Fruit fly (Drosophila melanogaster) whole organism, prepupa: ENCODE results near the gene galla-2.

Source experiments
- Blimp-1 ChIP-seq: fragments of 200-800 bp; sonication (Bioruptor generic); optimal IDR thresholded peaks from 3 replicates; lab custom pipeline; 2017; ENCODE audit warnings: missing biosample characterization, missing genetic modification characterization, mild to moderate bottlenecking, moderate library complexity, missing genetic modification reagents
- CG10631 ChIP-seq: fragments of 200-800 bp; sonication (Bioruptor generic); optimal IDR thresholded peaks from 2 replicates; lab custom pipeline; 2016; ENCODE audit warnings: missing biosample characterization, missing genetic modification characterization
- CG10669 ChIP-seq: fragments of 200-800 bp; sonication (Bioruptor generic); optimal IDR thresholded peaks from 3 replicates; lab custom pipeline; 2018; ENCODE audit warnings: missing biosample characterization, mild to moderate bottlenecking, missing genetic modification characterization, moderate library complexity
- CG11294 ChIP-seq: fragments of 200-800 bp; sonication (Bioruptor generic); IDR thresholded peaks from 2 replicates; pipeline ENCODE4 v1.3.6; 2022; ENCODE audit warnings: missing biosample characterization, missing genetic modification characterization
- CG31627 ChIP-seq: fragments of 200-800 bp; sonication (Bioruptor generic); optimal IDR thresholded peaks from 3 replicates; lab custom pipeline; 2016; ENCODE audit warnings: missing biosample characterization, missing genetic modification characterization
- CG32006 ChIP-seq: fragments of 200-800 bp; sonication (Bioruptor generic); optimal IDR thresholded peaks from 3 replicates; lab custom pipeline; 2017; ENCODE audit warnings: missing biosample characterization, mild to moderate bottlenecking, missing genetic modification characterization
- CG34406 ChIP-seq: fragments of 200-800 bp; sonication (Bioruptor generic); optimal IDR thresholded peaks from 3 replicates; lab custom pipeline; 2016; ENCODE audit warnings: missing biosample characterization, missing genetic modification characterization
- CG3919 ChIP-seq: fragments of 200-800 bp; sonication (Bioruptor generic); optimal IDR thresholded peaks from 3 replicates; lab custom pipeline; 2016; ENCODE audit warnings: missing biosample characterization, missing genetic modification characterization
- CG4318 ChIP-seq: fragments of 200-800 bp; sonication (Bioruptor generic); optimal IDR thresholded peaks from 3 replicates; lab custom pipeline; 2017; ENCODE audit warnings: missing biosample characterization, mild to moderate bottlenecking, missing genetic modification characterization
- CG6163 ChIP-seq: fragments of 200-800 bp; sonication (Bioruptor generic); IDR thresholded peaks from 3 replicates; pipeline ENCODE4 v1.3.6; 2022; ENCODE audit warnings: missing biosample characterization, missing genetic modification characterization
- CG6276 ChIP-seq: fragments of 200-800 bp; sonication (Bioruptor generic); optimal IDR thresholded peaks from 2 replicates; lab custom pipeline; 2017; ENCODE audit warnings: missing biosample characterization, mild to moderate bottlenecking, missing genetic modification characterization
- CG6854 ChIP-seq: fragments of 200-800 bp; sonication (Bioruptor generic); optimal IDR thresholded peaks from 2 replicates; lab custom pipeline; 2017; ENCODE audit warnings: missing biosample characterization, mild to moderate bottlenecking, missing genetic modification characterization
- CG8119 ChIP-seq: fragments of 200-800 bp; sonication (Bioruptor generic); IDR thresholded peaks from 3 replicates; pipeline ENCODE4 v1.3.6; 2022; ENCODE audit warnings: missing biosample characterization, missing genetic modification characterization
- CG8319 ChIP-seq: fragments of 200-800 bp; sonication (Bioruptor generic); optimal IDR thresholded peaks from 3 replicates; lab custom pipeline; 2016; ENCODE audit warnings: missing biosample characterization, missing genetic modification characterization
- CG9139 ChIP-seq: fragments of 200-800 bp; sonication (Bioruptor generic); optimal IDR thresholded peaks from 3 replicates; lab custom pipeline; 2017; ENCODE audit warnings: missing biosample characterization, mild to moderate bottlenecking, missing genetic modification characterization
- Eip78C ChIP-seq: fragments of 200-800 bp; sonication (Bioruptor generic); peaks from one replicate; lab custom pipeline; 2016; ENCODE audit warnings: missing biosample characterization, missing genetic modification characterization
- Eip93F ChIP-seq: fragments of 200-800 bp; sonication (Bioruptor generic); optimal IDR thresholded peaks from 2 replicates; lab custom pipeline; 2016; ENCODE audit warnings: missing biosample characterization, mild to moderate bottlenecking, missing genetic modification characterization
- Ets96B ChIP-seq: fragments of 200-800 bp; optimal IDR thresholded peaks from 2 replicates; lab custom pipeline; 2019; ENCODE audit warnings: missing biosample characterization, mild to moderate bottlenecking, missing genetic modification characterization, moderate library complexity
- Gug ChIP-seq: fragments of 200-800 bp; sonication (Bioruptor generic); IDR thresholded peaks from 2 replicates; pipeline ENCODE4 v1.3.6; 2022; ENCODE audit warnings: missing biosample characterization, missing genetic modification characterization
- Hr39 ChIP-seq: fragments of 200-800 bp; sonication (Bioruptor generic); optimal IDR thresholded peaks from 2 replicates; lab custom pipeline; 2016; ENCODE audit warnings: missing biosample characterization, missing genetic modification characterization
- Hr4 ChIP-seq: fragments of 200-800 bp; sonication (Bioruptor generic); optimal IDR thresholded peaks from 3 replicates; lab custom pipeline; 2016; ENCODE audit warnings: missing biosample characterization, missing genetic modification characterization
- OdsH ChIP-seq: fragments of 200-800 bp; sonication (Bioruptor generic); optimal IDR thresholded peaks from 3 replicates; lab custom pipeline; 2016; ENCODE audit warnings: missing biosample characterization, missing genetic modification characterization
- Smox ChIP-seq: fragments of 200-800 bp; sonication (Bioruptor generic); optimal IDR thresholded peaks from 3 replicates; lab custom pipeline; 2016; ENCODE audit warnings: missing biosample characterization, missing genetic modification characterization
- Sox102F ChIP-seq: fragments of 200-800 bp; sonication (Bioruptor generic); optimal IDR thresholded peaks from 2 replicates; lab custom pipeline; 2016; ENCODE audit warnings: missing biosample characterization, mild to moderate bottlenecking, missing genetic modification characterization
- dsx ChIP-seq: fragments of 200-800 bp; optimal IDR thresholded peaks from 3 replicates; lab custom pipeline; 2019; ENCODE audit warnings: missing biosample characterization, mild to moderate bottlenecking, missing genetic modification characterization, moderate library complexity; ENCODE audit not compliant: poor library complexity, severe bottlenecking
- eg ChIP-seq: fragments of 200-800 bp; sonication (Bioruptor generic); IDR thresholded peaks from 3 replicates; pipeline ENCODE4 v1.3.6; 2022; ENCODE audit warnings: missing biosample characterization, missing genetic modification characterization
- esn ChIP-seq: fragments of 200-800 bp; sonication (Bioruptor generic); optimal IDR thresholded peaks from 2 replicates; lab custom pipeline; 2016; ENCODE audit warnings: missing biosample characterization, mild to moderate bottlenecking, missing genetic modification characterization, moderate library complexity
- fd59A ChIP-seq: fragments of 200-800 bp; sonication (Bioruptor generic); optimal IDR thresholded peaks from 2 replicates; lab custom pipeline; 2017; ENCODE audit warnings: missing biosample characterization, mild to moderate bottlenecking, missing genetic modification characterization, missing genetic modification reagents
- fkh ChIP-seq: fragments of 200-800 bp; sonication (Bioruptor generic); optimal IDR thresholded peaks from 3 replicates; lab custom pipeline; 2017; ENCODE audit warnings: missing biosample characterization, mild to moderate bottlenecking, missing genetic modification characterization, moderate library complexity
- pdm3 ChIP-seq: fragments of 200-800 bp; sonication (Bioruptor generic); optimal IDR thresholded peaks from 3 replicates; lab custom pipeline; 2016; ENCODE audit warnings: missing biosample characterization, missing genetic modification characterization
- salr ChIP-seq, 2 experiments: fragments of 200-800 bp; sonication (Bioruptor generic); optimal IDR thresholded peaks; 3 replicates each; lab custom pipeline; 2016 to 2018; ENCODE audit warnings: missing biosample characterization in 2 of 2, missing genetic modification characterization in 2 of 2, mild to moderate bottlenecking in 1 of 2
- spab ChIP-seq: fragments of 200-800 bp; sonication (Bioruptor generic); optimal IDR thresholded peaks from 2 replicates; lab custom pipeline; 2017; ENCODE audit warnings: missing biosample characterization, mild to moderate bottlenecking, missing genetic modification characterization, missing genetic modification reagents
- svp ChIP-seq: fragments of 200-800 bp; sonication (Bioruptor generic); peaks from one replicate; lab custom pipeline; 2016; ENCODE audit warnings: missing biosample characterization, missing genetic modification characterization
- vri ChIP-seq: fragments of 200-800 bp; sonication (Bioruptor generic); optimal IDR thresholded peaks from 3 replicates; lab custom pipeline; 2016; ENCODE audit warnings: missing biosample characterization, mild to moderate bottlenecking, missing genetic modification characterization

galla-2 gene

DNA sequence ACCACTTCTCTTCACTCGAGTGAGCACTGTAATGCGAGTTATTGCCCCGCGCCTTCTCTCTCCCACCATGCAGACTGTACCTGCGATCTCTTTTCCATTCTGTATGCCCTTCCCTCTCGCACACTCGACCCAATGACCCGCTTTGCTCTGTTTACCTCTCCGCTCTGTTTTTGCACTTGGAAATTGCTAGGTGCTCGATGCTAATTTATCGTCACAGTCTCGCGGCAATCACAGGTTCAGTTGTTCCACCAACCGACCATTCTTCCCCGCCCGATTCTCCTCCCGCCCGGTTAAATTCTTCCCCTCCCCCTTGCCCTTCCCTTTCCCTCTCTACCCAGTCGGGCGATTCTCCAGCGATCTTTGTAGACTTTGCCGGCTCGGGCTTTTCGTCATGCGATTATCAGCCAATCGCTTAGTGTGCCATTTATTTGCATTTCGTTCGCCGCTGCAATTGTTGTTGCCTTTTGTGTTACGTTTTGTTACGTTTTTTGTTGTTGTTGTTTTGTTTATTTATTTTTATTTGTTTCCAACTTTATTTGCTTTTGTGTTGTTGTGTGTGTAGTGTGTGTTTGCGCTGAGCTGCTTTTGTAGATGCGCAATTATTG lies 14.8 kb upstream of the galla-2 start (continued):
- no peak for TF ChIP-seq OdsH (GFP tag; lab: Kevin White, UChicago)
- no peak for TF ChIP-seq CG8319
- TF ChIP-seq CG6854 (GFP tag; lab: Kevin White, UChicago): peak; percentile 23
- peak; percentile 86 for TF ChIP-seq fkh (GFP tag; lab: Kevin White, UChicago)
- TF ChIP-seq CG4318 (GFP tag; lab: Kevin White, UChicago): no peak
- TF ChIP-seq CG9139 (GFP tag; lab: Kevin White, UChicago): peak; percentile 57
- TF ChIP-seq fd59A: no peak
- TF ChIP-seq Eip93F (GFP tag; lab: Kevin White, UChicago): no peak
- TF ChIP-seq Hr4 (GFP tag; lab: Kevin White, UChicago): peak; percentile 20
- TF ChIP-seq Eip78C (GFP tag; lab: Kevin White, UChicago): peak; percentile 58
- TF ChIP-seq CG32006 (GFP tag; lab: Kevin White, UChicago): peak; percentile 45

DNA sequence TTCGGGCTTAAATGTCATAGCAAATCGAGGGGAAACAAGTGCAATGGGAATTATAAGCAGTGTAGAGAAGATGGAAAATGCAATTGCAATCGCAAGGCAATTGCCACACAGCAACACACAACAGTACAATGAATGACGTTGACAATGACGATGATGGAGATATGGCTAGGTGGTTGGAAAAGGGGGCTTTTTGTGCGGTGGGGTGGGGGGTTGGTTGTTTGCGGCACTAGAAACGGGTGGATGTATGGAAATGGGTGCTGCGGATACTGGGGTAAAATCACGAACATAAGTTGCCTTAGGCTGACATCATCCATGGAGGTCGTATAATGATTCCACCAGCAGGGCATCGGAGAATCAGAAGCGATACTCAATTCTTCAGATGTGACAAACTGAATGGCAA lies 13.5 kb upstream of the galla-2 start:
- no peak for TF ChIP-seq CG8119 (GFP tag; lab: Robert Waterston, UW)
- 0 out of 3 replicates have a peak, but pooled peaks have one; percentile 18 for TF ChIP-seq eg
- TF ChIP-seq, all 60 proteins: peak for 1

- no peak for TF ChIP-seq CG9139 (GFP tag; lab: Kevin White, UChicago)
- TF ChIP-seq Gug: no peak
- no peak for TF ChIP-seq CG31627
- no peak for TF ChIP-seq CG6163
- no peak for TF ChIP-seq OdsH (GFP tag; lab: Kevin White, UChicago)
- TF ChIP-seq Ets96B (tag; lab: Kevin White, UChicago): no peak
- TF ChIP-seq Hr4 (GFP tag; lab: Kevin White, UChicago): no peak
- no peak for TF ChIP-seq CG34406 (GFP tag; lab: Kevin White, UChicago)
- TF ChIP-seq Hr39 (GFP tag; lab: Kevin White, UChicago): no peak
- no peak for TF ChIP-seq Sox102F (GFP tag; lab: Kevin White, UChicago)
- no peak for TF ChIP-seq vri (GFP tag; lab: Kevin White, UChicago)
- TF ChIP-seq Blimp-1 (GFP tag; lab: Kevin White, UChicago): no peak
Measured at dm6 chr3L:10870087-10870486, 12.6 kb upstream of the galla-2 start.

DNA sequence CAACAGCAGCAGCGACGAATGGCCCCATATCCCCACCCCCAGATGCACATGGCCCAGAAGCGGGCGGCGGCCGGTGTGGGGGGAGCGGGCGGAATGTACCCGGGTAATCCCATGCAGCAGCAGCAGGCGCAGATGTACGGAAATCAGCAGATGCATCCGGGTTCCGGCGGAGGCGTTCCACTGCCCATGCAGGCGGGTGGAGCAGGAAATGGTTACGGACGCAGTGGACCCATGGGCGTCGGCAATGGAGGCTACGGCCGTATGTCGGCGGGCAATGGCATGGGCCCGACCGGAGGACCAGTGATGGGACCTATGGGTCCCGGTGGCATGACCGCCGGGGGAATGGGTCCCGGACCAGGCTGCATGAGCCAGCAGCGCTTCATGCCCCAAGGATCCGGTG lies 11.2 kb upstream of the galla-2 start:
- TF ChIP-seq CG10631 (GFP tag; lab: Kevin White, UChicago) (no peak), spab (GFP tag; lab: Kevin White, UChicago) (no peak), Smox (no peak), CG8119 (GFP tag; lab: Robert Waterston, UW) (no peak), CG11294 (no peak), CG3919 (GFP tag; lab: Kevin White, UChicago) (no peak)

DNA sequence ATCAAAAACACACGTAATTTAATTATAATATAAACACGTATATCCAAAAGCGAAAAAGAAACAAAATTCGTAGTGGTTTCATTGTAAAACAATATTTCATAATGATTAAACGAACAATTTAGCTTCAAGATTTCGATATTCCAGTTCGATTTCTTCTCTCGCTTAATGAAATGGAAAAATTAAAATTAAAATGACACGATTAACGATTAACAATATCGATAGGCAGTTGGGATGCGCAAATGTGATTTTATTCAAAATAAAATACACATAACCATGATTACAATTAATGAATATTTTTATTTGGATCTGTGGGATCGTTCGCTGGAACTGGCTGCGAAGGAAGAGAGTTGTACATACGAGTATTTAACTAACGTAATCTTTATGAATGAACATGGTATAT lies 6.7 kb upstream of the galla-2 start:
- TF ChIP-seq Ets96B (tag; lab: Kevin White, UChicago) (no peak), CG6276 (GFP tag; lab: Kevin White, UChicago) (no peak), CG6854 (GFP tag; lab: Kevin White, UChicago) (no peak), svp (GFP tag; lab: Kevin White, UChicago) (no peak), dsx (GFP tag; lab: Kevin White, UChicago) (no peak), CG10669 (GFP tag; lab: Kevin White, UChicago) (no peak), esn (no peak), Hr4 (GFP tag; lab: Kevin White, UChicago) (no peak), salr (GFP tag; optimal IDR thresholded peaks at IDR 0.05; lab: Kevin White, UChicago) (no peak), Eip93F (GFP tag; lab: Kevin White, UChicago) (no peak), CG8119 (GFP tag; lab: Robert Waterston, UW) (no peak), Eip78C (GFP tag; lab: Kevin White, UChicago) (no peak), Blimp-1 (GFP tag; lab: Kevin White, UChicago) (no peak), Gug (no peak), pdm3 (GFP tag; lab: Kevin White, UChicago) (no peak)
